Worm (Caenorhabditis elegans) whole organism, L2 larva: ENCODE data around the gene oct-2.

Source experiments
- C34F6.9 ChIP-seq: fragments of 150-350 bp; optimal IDR thresholded peaks from 2 replicates; lab custom pipeline; 2014; ENCODE audit warnings: missing biosample characterization, missing genetic modification characterization
- R02D3.7 ChIP-seq: fragments of 150-350 bp; optimal IDR thresholded peaks from 2 replicates; lab custom pipeline; 2014; ENCODE audit warnings: missing biosample characterization, missing genetic modification characterization
- Y55F3AM.14 ChIP-seq: fragments of 200-800 bp; sonication (Bioruptor generic); optimal IDR thresholded peaks from 2 replicates; lab custom pipeline; 2018; ENCODE audit warnings: mild to moderate bottlenecking, missing genetic modification characterization, missing compliant biosample characterization
- ZK546.5 ChIP-seq: sonication (generic microtip); optimal IDR thresholded peaks from 2 replicates; lab custom pipeline; 2017; ENCODE audit warnings: missing biosample characterization, missing genetic modification characterization
- alr-1 ChIP-seq: fragments of 150-350 bp; optimal IDR thresholded peaks from 2 replicates; lab custom pipeline; 2014; ENCODE audit warnings: missing biosample characterization, missing genetic modification characterization
- aly-2 ChIP-seq: fragments of 150-350 bp; optimal IDR thresholded peaks from 2 replicates; lab custom pipeline; 2014; ENCODE audit warnings: missing biosample characterization, missing genetic modification characterization
- ama-1 ChIP-seq: fragments of 150-350 bp; optimal IDR thresholded peaks from 2 replicates; lab custom pipeline; 2018; ENCODE audit warnings: inconsistent platforms
- blmp-1 ChIP-seq: sonication (generic microtip); optimal IDR thresholded peaks from 2 replicates; lab custom pipeline; 2017; ENCODE audit warnings: missing genetic modification characterization, mild to moderate bottlenecking, missing compliant biosample characterization, antibody characterized with exemption, moderate library complexity; ENCODE audit not compliant: insufficient read depth
- ceh-82 ChIP-seq: fragments of 150-350 bp; optimal IDR thresholded peaks from 2 replicates; lab custom pipeline; 2014; ENCODE audit warnings: missing biosample characterization, missing genetic modification characterization
- crh-2 ChIP-seq: sonication (generic microtip); optimal IDR thresholded peaks from 2 replicates; lab custom pipeline; 2017; ENCODE audit warnings: missing biosample characterization, missing genetic modification characterization
- dmd-4 ChIP-seq: sonication (generic microtip); optimal IDR thresholded peaks from 2 replicates; lab custom pipeline; 2017; ENCODE audit warnings: missing biosample characterization, missing genetic modification characterization
- egl-27 ChIP-seq: sonication (generic microtip); optimal IDR thresholded peaks from 3 replicates; lab custom pipeline; 2017; ENCODE audit warnings: missing biosample characterization, missing genetic modification reagents, missing genetic modification characterization
- elt-1 ChIP-seq: fragments of 150-350 bp; optimal IDR thresholded peaks from 2 replicates; lab custom pipeline; 2014; ENCODE audit warnings: missing biosample characterization, missing genetic modification characterization
- fos-1 ChIP-seq: fragments of 150-350 bp; optimal IDR thresholded peaks from 2 replicates; lab custom pipeline; 2014; ENCODE audit warnings: missing biosample characterization, missing genetic modification characterization
- gmeb-1 ChIP-seq: fragments of 150-350 bp; optimal IDR thresholded peaks from 2 replicates; lab custom pipeline; 2014; ENCODE audit warnings: missing biosample characterization, missing genetic modification characterization
- lin-13 ChIP-seq: fragments of 150-350 bp; optimal IDR thresholded peaks from 2 replicates; lab custom pipeline; 2014; ENCODE audit warnings: missing biosample characterization, missing genetic modification reagents, missing genetic modification characterization
- lsy-2 ChIP-seq, 2 experiments: fragments of 150-350 bp in 1 of 2; sonication (generic microtip) in 1 of 2; optimal IDR thresholded peaks; 2 replicates each; lab custom pipeline; 2014 to 2017; ENCODE audit warnings: missing biosample characterization in 2 of 2, missing genetic modification characterization in 2 of 2
- mab-5 ChIP-seq: fragments of 150-350 bp; optimal IDR thresholded peaks from 2 replicates; lab custom pipeline; 2014; ENCODE audit warnings: missing biosample characterization, missing genetic modification characterization
- mbf-1 ChIP-seq: sonication (generic microtip); optimal IDR thresholded peaks from 2 replicates; lab custom pipeline; 2017; ENCODE audit warnings: missing biosample characterization, missing genetic modification characterization
- mdl-1 ChIP-seq, 2 experiments: fragments of 150-350 bp in 1 of 2; sonication (generic microtip) in 1 of 2; optimal IDR thresholded peaks; 2 replicates each; lab custom pipeline; 2017; ENCODE audit warnings: missing biosample characterization in 2 of 2, missing genetic modification characterization in 2 of 2
- nhr-10 ChIP-seq: sonication (generic microtip); optimal IDR thresholded peaks from 2 replicates; lab custom pipeline; 2017; ENCODE audit warnings: missing biosample characterization, missing genetic modification characterization
- nhr-11 ChIP-seq: fragments of 150-350 bp; optimal IDR thresholded peaks from 2 replicates; lab custom pipeline; 2014; ENCODE audit warnings: missing biosample characterization, missing genetic modification characterization
- nhr-12 ChIP-seq: fragments of 150-350 bp; optimal IDR thresholded peaks from 2 replicates; lab custom pipeline; 2014; ENCODE audit warnings: missing biosample characterization, missing genetic modification characterization
- nhr-129 ChIP-seq: fragments of 150-350 bp; optimal IDR thresholded peaks from 2 replicates; lab custom pipeline; 2014; ENCODE audit warnings: missing biosample characterization, missing genetic modification characterization
- nhr-21 ChIP-seq: fragments of 150-350 bp; optimal IDR thresholded peaks from 2 replicates; lab custom pipeline; 2014; ENCODE audit warnings: missing biosample characterization, missing genetic modification characterization
- nhr-237 ChIP-seq: fragments of 150-350 bp; optimal IDR thresholded peaks from 2 replicates; lab custom pipeline; 2014; ENCODE audit warnings: missing biosample characterization, missing genetic modification characterization
- nhr-77 ChIP-seq: fragments of 150-350 bp; optimal IDR thresholded peaks from 2 replicates; lab custom pipeline; 2014; ENCODE audit warnings: missing biosample characterization, missing genetic modification characterization
- skn-1 ChIP-seq: sonication (generic microtip); optimal IDR thresholded peaks from 2 replicates; lab custom pipeline; 2017; ENCODE audit warnings: missing biosample characterization, missing genetic modification characterization
- sma-3 ChIP-seq: sonication (generic microtip); optimal IDR thresholded peaks from 2 replicates; lab custom pipeline; 2016; ENCODE audit warnings: missing genetic modification reagents, missing genetic modification characterization, missing compliant biosample characterization
- sma-9 ChIP-seq, 2 experiments: fragments of 150-350 bp in 1 of 2; sonication (generic microtip) in 1 of 2; optimal IDR thresholded peaks; 2 replicates each; lab custom pipeline; 2014 to 2016; ENCODE audit warnings: missing genetic modification characterization in 2 of 2, mild to moderate bottlenecking in 1 of 2, missing biosample characterization in 1 of 2, missing compliant biosample characterization in 1 of 2, missing genetic modification reagents in 1 of 2, moderate library complexity in 1 of 2
- unc-55 ChIP-seq: fragments of 150-350 bp; sonication (generic microtip); optimal IDR thresholded peaks from 3 replicates; lab custom pipeline; 2014; ENCODE audit warnings: missing biosample characterization, missing genetic modification reagents, missing genetic modification characterization
- zag-1 ChIP-seq: fragments of 150-350 bp; optimal IDR thresholded peaks from 2 replicates; lab custom pipeline; 2014; ENCODE audit warnings: missing biosample characterization, missing genetic modification characterization
- ztf-1 ChIP-seq: fragments of 200-800 bp; sonication (Bioruptor generic); conservative IDR thresholded peaks from 2 replicates; pipeline ENCODE4 v1.3.6; 2022; ENCODE audit warnings: missing genetic modification characterization, missing compliant biosample characterization
- ztf-11 ChIP-seq: sonication (generic microtip); optimal IDR thresholded peaks from 2 replicates; lab custom pipeline; 2017; ENCODE audit warnings: missing biosample characterization, missing genetic modification characterization

oct-2 gene

DNA sequence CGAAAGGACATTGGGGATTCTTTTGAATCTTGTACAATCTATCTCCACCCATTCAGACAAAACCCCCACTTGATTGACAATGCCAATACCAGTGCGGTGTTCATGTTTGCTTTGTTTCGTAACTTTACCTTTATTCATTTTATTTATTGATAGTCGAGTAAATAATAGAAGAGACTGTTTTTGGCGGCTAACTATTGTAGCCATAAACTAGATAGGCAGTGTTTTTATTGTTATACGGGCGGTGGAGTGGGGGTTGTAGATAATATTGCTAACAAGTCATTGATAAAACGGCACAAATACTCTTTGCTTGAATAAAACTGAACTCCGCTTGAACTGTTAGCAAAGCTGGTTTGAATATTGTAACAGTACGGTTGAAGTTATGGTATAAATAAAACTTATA lies 18.7 kb downstream of the oct-2 start:
- TF ChIP-seq mbf-1 (tag; lab: Kevin White, UChicago) (no peak), crh-2 (tag; lab: Kevin White, UChicago) (no peak), lin-13 (GFP tag; lab: Kevin White, UChicago) (no peak)

DNA sequence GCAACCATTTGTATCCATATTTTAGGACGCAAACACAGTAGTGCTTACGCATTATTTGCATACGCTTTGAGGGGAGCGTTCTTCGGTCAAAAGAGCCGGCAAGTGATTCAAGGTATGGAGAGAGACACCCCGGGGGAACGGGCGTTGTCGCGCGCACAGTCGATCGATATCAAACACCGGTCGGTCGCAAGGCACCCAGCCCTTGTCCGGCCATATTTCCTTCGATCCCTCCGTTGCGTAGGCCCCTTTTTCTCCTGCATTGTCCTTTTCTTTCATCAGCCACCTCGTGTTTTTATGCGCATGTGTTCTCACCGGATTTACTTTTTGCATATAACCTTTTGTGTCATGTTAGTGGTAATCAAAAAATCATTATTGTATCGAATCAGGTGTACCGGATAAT lies 19.7 kb downstream of the oct-2 start:
- no peak for TF ChIP-seq nhr-129 (tag; lab: Kevin White, UChicago)

DNA sequence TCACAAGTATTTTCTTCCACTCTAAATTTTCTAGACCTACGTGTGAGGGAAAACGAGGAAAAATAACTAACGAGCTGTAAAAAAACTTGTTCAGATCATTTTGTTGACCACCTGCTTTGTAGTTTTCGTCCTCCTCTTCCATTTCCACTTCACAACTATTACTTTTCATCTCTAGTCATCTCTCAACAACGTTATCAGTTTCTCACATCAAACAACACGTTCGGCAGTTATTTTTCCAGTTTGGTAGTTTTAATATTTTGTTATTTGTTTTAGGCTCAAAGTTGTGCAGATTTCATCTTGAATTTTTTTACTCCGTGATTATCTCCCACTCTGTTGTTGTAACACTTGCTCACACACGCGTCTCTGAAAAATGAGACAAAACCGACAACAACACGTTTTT lies 20.8 kb downstream of the oct-2 start:
- TF ChIP-seq gmeb-1 (tag; lab: Kevin White, UChicago) (no peak), blmp-1 (tag; lab: Kevin White, UChicago) (no peak), elt-1 (no peak), ceh-82 (tag; lab: Kevin White, UChicago) (no peak), nhr-21 (no peak), C34F6.9 (tag; lab: Kevin White, UChicago) (no peak), ztf-1 (no peak), ZK546.5 (tag; lab: Kevin White, UChicago) (no peak), mab-5 (tag; lab: Kevin White, UChicago) (no peak), ztf-11 (tag; lab: Kevin White, UChicago) (no peak)
- TF ChIP-seq, all 48 proteins: peak for 0

DNA sequence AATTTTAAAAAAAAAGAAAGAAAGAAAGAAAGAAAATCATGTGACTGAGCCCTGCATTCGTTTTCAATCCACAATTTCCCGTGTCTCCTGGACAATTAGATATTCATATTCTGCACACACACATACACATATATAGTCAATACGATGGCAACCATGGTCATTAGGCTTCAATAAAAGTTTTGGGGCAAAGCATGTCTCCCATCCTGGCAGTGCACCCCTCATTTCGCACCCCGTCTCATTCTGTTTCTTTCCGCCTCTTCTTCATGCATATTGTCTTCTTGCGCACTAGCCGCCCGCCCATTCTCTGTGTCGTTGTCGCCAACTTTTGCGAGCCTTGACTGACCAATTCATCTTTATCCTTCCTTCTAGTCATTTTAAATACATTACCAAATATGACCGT lies 21.4 kb downstream of the oct-2 start:
- TF ChIP-seq nhr-12 (no peak), nhr-129 (tag; lab: Kevin White, UChicago) (peak; percentile 9)

DNA sequence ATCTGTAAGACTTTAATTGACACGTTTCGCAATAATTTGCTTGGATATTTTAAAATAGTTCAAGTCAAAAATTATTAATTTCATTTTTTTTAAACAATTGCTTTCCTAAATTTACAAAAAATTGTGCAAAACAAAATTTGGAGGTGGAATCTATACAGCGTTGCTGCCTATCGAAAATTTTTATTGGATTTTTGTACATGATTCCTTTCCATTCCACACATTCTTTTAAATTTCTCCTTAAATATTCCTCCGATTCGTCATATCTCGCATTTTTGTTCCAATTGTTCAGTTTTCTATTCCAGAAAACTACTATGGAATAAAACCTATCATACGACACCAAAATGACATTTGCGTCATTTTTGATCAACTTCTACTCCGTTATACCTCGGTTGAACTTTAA lies 22.2 kb downstream of the oct-2 start, which contains the start of gene ttyh-1:
ttyh-1 (plus strand) TSS at position 301 of the 400 bp plus-strand sequence.
- TF ChIP-seq Y55F3AM.14 (GFP tag; lab: Kevin White, UChicago) (no peak), nhr-10 (tag; lab: Kevin White, UChicago) (no peak), nhr-237 (no peak), C34F6.9 (tag; lab: Kevin White, UChicago) (no peak), skn-1 (no peak), sma-3 (GFP tag; lab: Kevin White, UChicago) (no peak), mab-5 (tag; lab: Kevin White, UChicago) (no peak), mdl-1 (tag; optimal IDR thresholded peaks at IDR 0.05; lab: Kevin White, UChicago) (no peak), mbf-1 (tag; lab: Kevin White, UChicago) (no peak), unc-55 (GFP tag; lab: Kevin White, UChicago) (no peak), ceh-82 (tag; lab: Kevin White, UChicago) (no peak), ZK546.5 (tag; lab: Kevin White, UChicago) (no peak), fos-1 (tag; lab: Kevin White, UChicago) (no peak)
- TF ChIP-seq, all 48 proteins: peak for 0

DNA sequence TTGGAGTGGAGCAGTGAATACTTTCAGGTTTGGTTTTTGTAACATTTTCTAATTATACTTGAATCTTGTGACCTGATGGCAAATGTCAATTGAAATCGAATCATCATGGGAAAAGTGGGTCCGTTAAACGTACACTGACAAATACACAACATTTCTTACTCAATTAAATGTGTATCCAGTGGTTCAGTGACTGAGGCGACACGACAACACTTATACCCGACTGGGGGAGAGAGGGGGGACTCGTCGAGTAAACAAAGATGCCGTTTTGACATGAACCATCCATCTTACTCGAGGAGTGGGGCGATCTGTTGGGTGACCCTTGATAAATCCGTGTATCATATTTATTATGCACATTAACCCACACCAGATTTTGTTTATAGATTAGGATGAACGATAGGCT lies 22.6 kb downstream of the oct-2 start:
- TF ChIP-seq egl-27 (tag; lab: Kevin White, UChicago) = no peak
- peak in 1 of 2 experiments; percentile 18 for TF ChIP-seq lsy-2 (tag; optimal IDR thresholded peaks at IDR 0.05; lab: Kevin White, UChicago)
- TF ChIP-seq lin-13 (GFP tag; lab: Kevin White, UChicago) = no peak
- peak; percentile 23 for TF ChIP-seq mab-5 (tag; lab: Kevin White, UChicago)
- peak; percentile 36 for TF ChIP-seq nhr-129 (tag; lab: Kevin White, UChicago)
- no peak for TF ChIP-seq skn-1
- no peak for TF ChIP-seq nhr-11 (tag; lab: Kevin White, UChicago)
- TF ChIP-seq ZK546.5 (tag; lab: Kevin White, UChicago) = no peak
- no peak for TF ChIP-seq aly-2 (tag; lab: Kevin White, UChicago)
- no peak for TF ChIP-seq zag-1 (tag; lab: Kevin White, UChicago)
- no peak for TF ChIP-seq fos-1 (tag; lab: Kevin White, UChicago)
- TF ChIP-seq dmd-4 (tag; lab: Kevin White, UChicago) = no peak

DNA sequence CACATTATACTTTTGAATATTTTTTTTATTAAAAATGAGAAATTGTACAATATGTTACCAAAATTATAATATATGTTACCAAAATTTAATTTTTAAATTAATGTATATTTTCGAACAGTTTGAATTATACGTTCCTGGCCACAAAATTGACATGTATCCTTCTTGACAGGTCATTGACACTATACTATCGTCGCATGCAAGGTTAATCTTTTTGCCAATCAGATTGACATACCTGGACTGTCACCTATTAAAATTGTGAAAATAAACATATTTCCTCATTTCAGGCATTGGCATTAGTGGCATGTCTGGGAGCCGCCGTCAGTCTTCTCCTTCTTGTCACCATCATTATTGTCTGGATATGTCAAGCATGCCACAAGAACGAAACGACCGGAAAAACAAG lies 23.8 kb downstream of the oct-2 start:
- TF ChIP-seq dmd-4 (tag; lab: Kevin White, UChicago) (no peak), skn-1 (no peak), R02D3.7 (tag; lab: Kevin White, UChicago) (no peak), nhr-21 (no peak), alr-1 (tag; lab: Kevin White, UChicago) (no peak), sma-9 (GFP tag; optimal IDR thresholded peaks at IDR 0.05; lab: Kevin White, UChicago) (no peak), sma-9 (tag; optimal IDR thresholded peaks at IDR 0.05; lab: Kevin White, UChicago) (no peak), nhr-77 (no peak), ama-1 (no peak), unc-55 (GFP tag; lab: Kevin White, UChicago) (no peak)
